Fruit fly (Drosophila melanogaster) whole organism, embryonic: Measurements from ENCODE around the gene LysD.

ENCODE experiments used
- ATbp ChIP-seq: fragments of 200-800 bp; sonication (Bioruptor generic); optimal IDR thresholded peaks from 2 replicates; lab custom pipeline; 2017; ENCODE audit warnings: missing biosample characterization, mild to moderate bottlenecking, missing genetic modification characterization, missing genetic modification reagents
- Ada2b ChIP-seq: fragments of 200-800 bp; sonication (Bioruptor generic); IDR thresholded peaks from 2 replicates; pipeline ENCODE4 v1.3.6; 2022; ENCODE audit warnings: missing biosample characterization, missing genetic modification characterization
- Atf-2 ChIP-seq: fragments of 200-800 bp; sonication (Bioruptor generic); optimal IDR thresholded peaks from 2 replicates; lab custom pipeline; 2016; ENCODE audit warnings: missing biosample characterization, missing genetic modification characterization
- Awh ChIP-seq: fragments of 200-800 bp; sonication (Bioruptor generic); IDR thresholded peaks from 2 replicates; pipeline ENCODE4, ENCODE4 v1.3.6; 2022; ENCODE audit warnings: missing biosample characterization, missing genetic modification characterization
- Bgb ChIP-seq: fragments of 200-800 bp; sonication (Bioruptor generic); IDR thresholded peaks from 2 replicates; pipeline ENCODE4 v1.3.6; 2022; ENCODE audit warnings: missing biosample characterization, missing genetic modification characterization; ENCODE audit not compliant: partially characterized antibody
- BtbVII ChIP-seq: fragments of 200-800 bp; sonication (Bioruptor generic); optimal IDR thresholded peaks from 3 replicates; lab custom pipeline; 2017; ENCODE audit warnings: missing biosample characterization, mild to moderate bottlenecking, missing genetic modification characterization
- CG11723 ChIP-seq: fragments of 200-800 bp; sonication (Bioruptor generic); optimal IDR thresholded peaks from 2 replicates; lab custom pipeline; 2017; ENCODE audit warnings: missing biosample characterization, mild to moderate bottlenecking, missing genetic modification characterization
- CG12299 ChIP-seq: fragments of 200-800 bp; sonication (Bioruptor generic); optimal IDR thresholded peaks from 2 replicates; lab custom pipeline; 2018; ENCODE audit warnings: missing biosample characterization, mild to moderate bottlenecking, missing genetic modification characterization
- CG13123 ChIP-seq: fragments of 200-800 bp; sonication (Bioruptor generic); optimal IDR thresholded peaks from 2 replicates; lab custom pipeline; 2016; ENCODE audit warnings: missing biosample characterization, missing genetic modification characterization
- CG13775 ChIP-seq: fragments of 200-800 bp; sonication (Bioruptor generic); optimal IDR thresholded peaks from 3 replicates; lab custom pipeline; 2017; ENCODE audit warnings: missing biosample characterization, mild to moderate bottlenecking, missing genetic modification characterization
- CG13894 ChIP-seq: fragments of 200-800 bp; sonication (Bioruptor generic); optimal IDR thresholded peaks from 3 replicates; lab custom pipeline; 2018; ENCODE audit warnings: missing biosample characterization, mild to moderate bottlenecking, missing genetic modification characterization, moderate library complexity
- CG14441 ChIP-seq: fragments of 200-800 bp; sonication (Bioruptor generic); IDR thresholded peaks from 2 replicates; pipeline ENCODE4 v1.3.6; 2022; ENCODE audit warnings: missing biosample characterization, missing genetic modification characterization
- CG15269 ChIP-seq: fragments of 200-800 bp; sonication (Bioruptor generic); optimal IDR thresholded peaks from 2 replicates; lab custom pipeline; 2018; ENCODE audit warnings: missing biosample characterization, mild to moderate bottlenecking, missing genetic modification characterization, moderate library complexity
- CG2199 ChIP-seq: fragments of 200-800 bp; sonication (Bioruptor generic); IDR thresholded peaks from 3 replicates; pipeline ENCODE4 v1.3.6; 2022; ENCODE audit warnings: missing biosample characterization, missing genetic modification characterization
- CG2712 ChIP-seq: fragments of 200-800 bp; optimal IDR thresholded peaks from 3 replicates; lab custom pipeline; 2019; ENCODE audit warnings: missing biosample characterization, mild to moderate bottlenecking, missing genetic modification characterization, moderate library complexity
- CG31224 ChIP-seq: fragments of 200-800 bp; sonication (Bioruptor generic); IDR thresholded peaks from 2 replicates; pipeline ENCODE4 v1.3.6; 2022; ENCODE audit warnings: missing biosample characterization, missing genetic modification characterization
- CG34376 ChIP-seq: fragments of 200-800 bp; sonication (Bioruptor generic); optimal IDR thresholded peaks from 2 replicates; lab custom pipeline; 2018; ENCODE audit warnings: missing biosample characterization, mild to moderate bottlenecking, missing genetic modification characterization
- CG4328 ChIP-seq: fragments of 200-800 bp; sonication (Bioruptor generic); optimal IDR thresholded peaks from 3 replicates; lab custom pipeline; 2017; ENCODE audit warnings: missing biosample characterization, missing genetic modification reagents, missing genetic modification characterization
- CG6254 ChIP-seq: fragments of 200-800 bp; sonication (Bioruptor generic); optimal IDR thresholded peaks from 3 replicates; lab custom pipeline; 2017; ENCODE audit warnings: mild to moderate bottlenecking, missing biosample characterization, missing genetic modification reagents, missing genetic modification characterization
- CG8478 ChIP-seq: fragments of >200 bp; optimal IDR thresholded peaks from 2 replicates; lab custom pipeline; 2018
- CrebB ChIP-seq: fragments of 200-800 bp; sonication (Bioruptor generic); optimal IDR thresholded peaks from 3 replicates; lab custom pipeline; 2018; ENCODE audit warnings: missing biosample characterization, mild to moderate bottlenecking, missing genetic modification characterization
- Deaf1 ChIP-seq: fragments of 200-800 bp; optimal IDR thresholded peaks from 3 replicates; lab custom pipeline; 2019; ENCODE audit warnings: missing biosample characterization, mild to moderate bottlenecking, missing genetic modification characterization, moderate library complexity
- Hand ChIP-seq: fragments of 200-800 bp; sonication (Bioruptor generic); optimal IDR thresholded peaks from 2 replicates; lab custom pipeline; 2017; ENCODE audit warnings: mild to moderate bottlenecking, missing biosample characterization, missing genetic modification reagents, missing genetic modification characterization
- Hmr ChIP-seq: fragments of 200-800 bp; sonication (Bioruptor generic); optimal IDR thresholded peaks from 3 replicates; lab custom pipeline; 2017; ENCODE audit warnings: mild to moderate bottlenecking, missing biosample characterization, missing genetic modification reagents, missing genetic modification characterization
- Neu2 ChIP-seq: fragments of 200-800 bp; sonication (Bioruptor generic); optimal IDR thresholded peaks from 3 replicates; lab custom pipeline; 2016; ENCODE audit warnings: missing biosample characterization, missing genetic modification characterization, borderline replicate concordance
- NfI ChIP-seq: fragments of 200-800 bp; sonication (Bioruptor generic); optimal IDR thresholded peaks from 3 replicates; lab custom pipeline; 2018; ENCODE audit warnings: missing biosample characterization, mild to moderate bottlenecking, missing genetic modification characterization, moderate library complexity
- Pdp1 ChIP-seq, 2 experiments: fragments of 200-800 bp; sonication (Bioruptor generic); optimal IDR thresholded peaks; 3 replicates each; lab custom pipeline; 2016; ENCODE audit warnings: missing biosample characterization in 2 of 2, missing genetic modification characterization in 2 of 2, mild to moderate bottlenecking in 1 of 2, moderate library complexity in 1 of 2
- Scr ChIP-seq: fragments of 200-800 bp; sonication (Bioruptor generic); IDR thresholded peaks from 2 replicates; pipeline ENCODE4 v1.3.6; 2022; ENCODE audit warnings: missing biosample characterization, missing genetic modification characterization; ENCODE audit not compliant: partially characterized antibody
- Sox100B ChIP-seq: fragments of 200-800 bp; sonication (Bioruptor generic); optimal IDR thresholded peaks from 3 replicates; lab custom pipeline; 2018; ENCODE audit warnings: missing biosample characterization, mild to moderate bottlenecking, missing genetic modification characterization
- Vsx1 ChIP-seq: fragments of 200-800 bp; sonication (Bioruptor generic); optimal IDR thresholded peaks from 2 replicates; lab custom pipeline; 2017; ENCODE audit warnings: missing biosample characterization, mild to moderate bottlenecking, missing genetic modification characterization, missing genetic modification reagents
- Xbp1 ChIP-seq: fragments of 200-800 bp; sonication (Bioruptor generic); optimal IDR thresholded peaks from 3 replicates; lab custom pipeline; 2016; ENCODE audit warnings: missing biosample characterization, mild to moderate bottlenecking, missing genetic modification characterization
- abd-A ChIP-seq: fragments of 200-800 bp; sonication (Bioruptor generic); optimal IDR thresholded peaks from 3 replicates; lab custom pipeline; 2019; ENCODE audit warnings: missing biosample characterization, mild to moderate bottlenecking, missing genetic modification characterization, moderate library complexity
- caup ChIP-seq: fragments of 200-800 bp; sonication (Bioruptor generic); optimal IDR thresholded peaks from 3 replicates; lab custom pipeline; 2017; ENCODE audit warnings: missing biosample characterization, mild to moderate bottlenecking, missing genetic modification characterization, moderate library complexity; ENCODE audit not compliant: severe bottlenecking
- chinmo ChIP-seq: fragments of 200-800 bp; sonication (Bioruptor generic); IDR thresholded peaks from 4 replicates; pipeline ENCODE4 v1.3.6; 2022; ENCODE audit warnings: missing biosample characterization, missing genetic modification characterization; ENCODE audit not compliant: partially characterized antibody
- crol ChIP-seq: fragments of 200-800 bp; sonication (Bioruptor generic); IDR thresholded peaks from 2 replicates; pipeline ENCODE4 v1.3.6; 2022; ENCODE audit warnings: missing biosample characterization, missing genetic modification characterization
- dmrt99B ChIP-seq: fragments of 200-800 bp; sonication (Bioruptor generic); optimal IDR thresholded peaks from 2 replicates; lab custom pipeline; 2018; ENCODE audit warnings: missing biosample characterization, mild to moderate bottlenecking, missing genetic modification characterization, moderate library complexity
- ewg ChIP-seq: fragments of 200-800 bp; sonication (Bioruptor generic); optimal IDR thresholded peaks from 3 replicates; lab custom pipeline; 2017; ENCODE audit warnings: mild to moderate bottlenecking, missing biosample characterization, missing genetic modification reagents, missing genetic modification characterization
- fd3F ChIP-seq: fragments of 200-800 bp; sonication (Bioruptor generic); optimal IDR thresholded peaks from 2 replicates; lab custom pipeline; 2018; ENCODE audit warnings: missing biosample characterization, mild to moderate bottlenecking, missing genetic modification characterization, moderate library complexity
- gem ChIP-seq: fragments of 200-800 bp; sonication (Bioruptor generic); optimal IDR thresholded peaks from 2 replicates; lab custom pipeline; 2019; ENCODE audit warnings: missing biosample characterization, mild to moderate bottlenecking, missing genetic modification characterization, moderate library complexity
- repo ChIP-seq: fragments of 200-800 bp; sonication (Bioruptor generic); optimal IDR thresholded peaks from 2 replicates; lab custom pipeline; 2016; ENCODE audit warnings: missing biosample characterization, missing genetic modification characterization
- row ChIP-seq: fragments of 200-800 bp; sonication (Bioruptor generic); IDR thresholded peaks from 3 replicates; pipeline ENCODE4 v1.3.6; 2022; ENCODE audit warnings: missing biosample characterization, missing genetic modification characterization
- run ChIP-seq: fragments of 200-800 bp; sonication (Bioruptor generic); optimal IDR thresholded peaks from 3 replicates; lab custom pipeline; 2018; ENCODE audit warnings: missing biosample characterization, mild to moderate bottlenecking, missing genetic modification characterization
- sob ChIP-seq: fragments of 200-800 bp; sonication (Bioruptor generic); IDR thresholded peaks from 2 replicates; pipeline ENCODE4 v1.3.6; 2022; ENCODE audit warnings: missing biosample characterization, missing genetic modification characterization
- stc ChIP-seq: fragments of 200-800 bp; sonication (Bioruptor generic); IDR thresholded peaks from 2 replicates; pipeline ENCODE4 v1.3.6; 2022; ENCODE audit warnings: missing biosample characterization, missing genetic modification characterization
- tap ChIP-seq: fragments of 200-800 bp; optimal IDR thresholded peaks from 3 replicates; lab custom pipeline; 2019; ENCODE audit warnings: missing biosample characterization, mild to moderate bottlenecking, missing genetic modification characterization, moderate library complexity
- usp ChIP-seq: fragments of >200 bp; optimal IDR thresholded peaks from 2 replicates; lab custom pipeline; 2017; ENCODE audit warnings: missing biosample characterization, missing genetic modification characterization
- zfh1 ChIP-seq: fragments of 200-800 bp; sonication (Bioruptor generic); IDR thresholded peaks from 3 replicates; pipeline ENCODE4 v1.3.6; 2022; ENCODE audit warnings: missing biosample characterization, missing genetic modification characterization

LysD gene

dm6 chr3L:1172858-1173257 is 38.1 kb downstream of the LysD start (continued):
- no peak for TF ChIP-seq chinmo (GFP tag; lab: Robert Waterston, UW)
- no peak for TF ChIP-seq CG4328
- TF ChIP-seq repo (GFP tag; lab: Kevin White, UChicago): no peak
- no peak for TF ChIP-seq CG13123 (GFP tag; lab: Kevin White, UChicago)
- no peak for TF ChIP-seq CG12299

- TF ChIP-seq abd-A (tag; lab: Kevin White, UChicago) (peak; percentile 75), CG13894 (peak; percentile 26), crol (GFP tag; lab: Robert Waterston, UW) (peak; percentile 43; the same call in 1 of the 2 replicates), Awh (GFP tag; lab: Robert Waterston, UW) (no peak), Neu2 (GFP tag; lab: Kevin White, UChicago) (no peak), CG31224 (GFP tag; lab: Robert Waterston, UW) (peak; percentile 95), zfh1 (GFP tag; lab: Robert Waterston, UW) (no peak), Deaf1 (peak; percentile 2), sob (GFP tag; lab: Robert Waterston, UW) (no peak), Bgb (GFP tag; lab: Robert Waterston, UW) (0 out of 2 replicates have a peak, but pooled peaks have one; percentile 19), Atf-2 (GFP tag; lab: Kevin White, UChicago) (no peak), CG2199 (GFP tag; lab: Robert Waterston, UW) (no peak), CG8478 (lab: Kevin White, UChicago) (no peak), usp (GFP tag; lab: Kevin White, UChicago) (no peak), run (no peak)
These were observed 40.4 kb downstream of the LysD start for dm6 chr3L:1170611-1171010.

- peak in 1 of 2 experiments; percentile 54 for TF ChIP-seq Pdp1 (GFP tag; optimal IDR thresholded peaks at IDR 0.05; lab: Kevin White, UChicago)
- peak; percentile 50 for TF ChIP-seq CG6254
- peak; percentile 41 for TF ChIP-seq CG14441 (GFP tag; lab: Robert Waterston, UW)
- no peak for TF ChIP-seq ewg (GFP tag; lab: Kevin White, UChicago)
- TF ChIP-seq CG15269 (tag; lab: Kevin White, UChicago): peak; percentile 39
- no peak for TF ChIP-seq gem (tag; lab: Kevin White, UChicago)
- TF ChIP-seq CG34376 (GFP tag; lab: Kevin White, UChicago): peak; percentile 55
- no peak for TF ChIP-seq Ada2b (GFP tag; lab: Robert Waterston, UW)
- TF ChIP-seq CG31224 (GFP tag; lab: Robert Waterston, UW): 0 out of 2 replicates have a peak, but pooled peaks have one; percentile 13
- TF ChIP-seq fd3F (GFP tag; lab: Kevin White, UChicago): no peak
- peak; percentile 19 for TF ChIP-seq ATbp (GFP tag; lab: Kevin White, UChicago)
- TF ChIP-seq stc (GFP tag; lab: Robert Waterston, UW): no peak
- no peak for TF ChIP-seq CG12299
- TF ChIP-seq Hmr (GFP tag; lab: Kevin White, UChicago): peak; percentile 32
- peak; percentile 7 for TF ChIP-seq tap (tag; lab: Kevin White, UChicago)
- TF ChIP-seq CrebB (tag; lab: Kevin White, UChicago): peak; percentile 5
- TF ChIP-seq row: peak; percentile 28; the same call in 1 of the 3 replicates
- TF ChIP-seq CG13775 (GFP tag; lab: Kevin White, UChicago): no peak
- no peak for TF ChIP-seq Scr
- peak; percentile 31 for TF ChIP-seq run
- peak; percentile 5 for TF ChIP-seq caup (GFP tag; lab: Kevin White, UChicago)
- TF ChIP-seq dmrt99B (tag; lab: Kevin White, UChicago): peak; percentile 19
- TF ChIP-seq Hand: peak; percentile 7
- peak; percentile 6 for TF ChIP-seq Vsx1
- TF ChIP-seq CG11723 (GFP tag; lab: Kevin White, UChicago): no peak
- no peak for TF ChIP-seq NfI (GFP tag; lab: Kevin White, UChicago)
- TF ChIP-seq Xbp1 (GFP tag; lab: Kevin White, UChicago): no peak
- peak; percentile 3 for TF ChIP-seq Sox100B (GFP tag; lab: Kevin White, UChicago)
- peak; percentile 4 for TF ChIP-seq BtbVII (GFP tag; lab: Kevin White, UChicago)
- TF ChIP-seq CG2712: peak; percentile 20
These were observed 41.4 kb downstream of the LysD start for dm6 chr3L:1169617-1170016.
